Fruit fly (Drosophila melanogaster): ENCODE measurements around the gene Rop.

- TF ChIP-seq bab1 (GFP tag; optimal IDR thresholded peaks at IDR 0.05) = no peak
- TF ChIP-seq kay (GFP tag; ENCODE audit: borderline replicate concordance) = no peak
- no peak for TF ChIP-seq CG12768 (GFP tag; optimal IDR thresholded peaks at IDR 0.05)
Observed at dm6 chr3L:4128579-4128978, 10.2 kb downstream of the Rop start.

All from whole organism, adult.